Fruit fly (Drosophila melanogaster) whole organism, pupa: Measurements from ENCODE around the gene Muted.

Experiments used
- CG10348 ChIP-seq: fragments of 200-800 bp; sonication (Bioruptor generic); IDR thresholded peaks from 2 replicates; pipeline ENCODE4 v1.3.6; 2022; ENCODE audit warnings: missing biosample characterization, missing genetic modification characterization
- CG12605 ChIP-seq: fragments of 200-800 bp; sonication (Bioruptor generic); IDR thresholded peaks from 2 replicates; pipeline ENCODE4 v1.3.6; 2022; ENCODE audit warnings: missing biosample characterization, missing genetic modification characterization
- CG13204 ChIP-seq: fragments of 200-800 bp; sonication (Bioruptor generic); optimal IDR thresholded peaks from 2 replicates; lab custom pipeline; 2018; ENCODE audit warnings: missing biosample characterization, mild to moderate bottlenecking, missing genetic modification characterization, moderate library complexity
- CG14655 ChIP-seq: fragments of 200-800 bp; sonication (Bioruptor generic); optimal IDR thresholded peaks from 3 replicates; lab custom pipeline; 2017; ENCODE audit warnings: mild to moderate bottlenecking, missing biosample characterization, missing genetic modification reagents, missing genetic modification characterization
- CG15710 ChIP-seq: fragments of 200-800 bp; sonication (Bioruptor generic); optimal IDR thresholded peaks from 2 replicates; lab custom pipeline; 2018; ENCODE audit warnings: missing biosample characterization, mild to moderate bottlenecking, missing genetic modification characterization, moderate library complexity
- CG17806 ChIP-seq: fragments of 200-800 bp; sonication (Bioruptor generic); optimal IDR thresholded peaks from 2 replicates; lab custom pipeline; 2018; ENCODE audit warnings: missing biosample characterization, mild to moderate bottlenecking, missing genetic modification characterization, moderate library complexity
- CG32121 ChIP-seq: fragments of 200-800 bp; sonication (Bioruptor generic); IDR thresholded peaks from 2 replicates; pipeline ENCODE4 v1.3.6; 2022; ENCODE audit warnings: missing biosample characterization, missing genetic modification characterization
- CG34367 ChIP-seq: fragments of 200-800 bp; sonication (Bioruptor generic); optimal IDR thresholded peaks from 2 replicates; lab custom pipeline; 2018; ENCODE audit warnings: missing biosample characterization, mild to moderate bottlenecking, missing genetic modification characterization
- CG4496 ChIP-seq: fragments of 200-800 bp; sonication (Bioruptor generic); IDR thresholded peaks from 3 replicates; pipeline ENCODE4 v1.3.6; 2022; ENCODE audit warnings: missing biosample characterization, missing genetic modification characterization
- CG8159 ChIP-seq: fragments of 200-800 bp; sonication (Bioruptor generic); optimal IDR thresholded peaks from 3 replicates; lab custom pipeline; 2018; ENCODE audit warnings: missing biosample characterization, mild to moderate bottlenecking, missing genetic modification characterization, moderate library complexity
- CG8301 ChIP-seq: fragments of 200-800 bp; sonication (Bioruptor generic); optimal IDR thresholded peaks from 2 replicates; lab custom pipeline; 2018; ENCODE audit warnings: missing biosample characterization, mild to moderate bottlenecking, missing genetic modification characterization
- CG9948 ChIP-seq: fragments of 200-800 bp; sonication (Bioruptor generic); optimal IDR thresholded peaks from 2 replicates; lab custom pipeline; 2018; ENCODE audit warnings: missing biosample characterization, mild to moderate bottlenecking, missing genetic modification characterization, moderate library complexity
- D1 ChIP-seq: fragments of 200-800 bp; sonication (Bioruptor generic); optimal IDR thresholded peaks from 2 replicates; lab custom pipeline; 2018; ENCODE audit warnings: missing biosample characterization, mild to moderate bottlenecking, missing genetic modification characterization, moderate library complexity
- EcR ChIP-seq: fragments of 200-800 bp; sonication (Bioruptor generic); optimal IDR thresholded peaks from 3 replicates; lab custom pipeline; 2019; ENCODE audit warnings: missing biosample characterization, missing genetic modification characterization, mild to moderate bottlenecking, moderate library complexity, missing genetic modification reagents
- Ets98B ChIP-seq: fragments of 200-800 bp; sonication (Bioruptor generic); IDR thresholded peaks from 2 replicates; pipeline ENCODE4 v1.3.6; 2022; ENCODE audit warnings: missing biosample characterization, missing genetic modification characterization
- Pif1A ChIP-seq: fragments of 200-800 bp; sonication (Bioruptor generic); optimal IDR thresholded peaks from 3 replicates; lab custom pipeline; 2016; ENCODE audit warnings: missing biosample characterization, missing genetic modification characterization
- Pif1B ChIP-seq: fragments of 200-800 bp; sonication (Bioruptor generic); optimal IDR thresholded peaks from 3 replicates; lab custom pipeline; 2016; ENCODE audit warnings: missing biosample characterization, missing genetic modification characterization
- Snoo ChIP-seq: fragments of 200-800 bp; sonication (Bioruptor generic); optimal IDR thresholded peaks from 3 replicates; lab custom pipeline; 2017; ENCODE audit warnings: missing biosample characterization, mild to moderate bottlenecking, missing genetic modification characterization, inconsistent platforms
- fd96Ca ChIP-seq: fragments of 200-800 bp; sonication (Bioruptor generic); IDR thresholded peaks from 3 replicates; pipeline ENCODE4 v1.3.6; 2022; ENCODE audit warnings: missing biosample characterization, missing genetic modification characterization
- gl ChIP-seq: fragments of 200-800 bp; sonication (Bioruptor generic); optimal IDR thresholded peaks from 2 replicates; lab custom pipeline; 2018; ENCODE audit warnings: missing biosample characterization, mild to moderate bottlenecking, missing genetic modification characterization
- rn ChIP-seq: fragments of 200-800 bp; sonication (Bioruptor generic); IDR thresholded peaks from 2 replicates; pipeline ENCODE4 v1.3.6; 2022; ENCODE audit warnings: missing biosample characterization, missing genetic modification characterization

The Muted gene

dm6 chr3R:22389614-22390013 lies 27.2 kb downstream of the Muted start, which contains the start of the genes CAH8 and CG7059:
Gene CAH8 (minus strand): TSS chr3R:22389714.
Gene CG7059 (plus strand): TSS chr3R:22389780.
- TF ChIP-seq CG9948 (tag; lab: Kevin White, UChicago) (no peak), CG12605 (0 out of 2 replicates have a peak, but pooled peaks have one; percentile 11)

- TF ChIP-seq CG17806 (tag; lab: Kevin White, UChicago) (no peak), gl (tag; lab: Kevin White, UChicago) (no peak), Ets98B (GFP tag; lab: Robert Waterston, UW) (no peak), CG15710 (tag; lab: Kevin White, UChicago) (no peak)
- TF ChIP-seq, all 21 proteins: peak for 0
Observed at dm6 chr3R:22390109-22390508, 27.7 kb downstream of the Muted start.

- TF ChIP-seq fd96Ca (no peak), CG8159 (tag; lab: Kevin White, UChicago) (no peak), CG8301 (tag; lab: Kevin White, UChicago) (no peak), CG13204 (GFP tag; lab: Kevin White, UChicago) (no peak), CG12605 (no peak), D1 (tag; lab: Kevin White, UChicago) (no peak), CG4496 (GFP tag; lab: Robert Waterston, UW) (no peak), CG15710 (tag; lab: Kevin White, UChicago) (no peak), CG10348 (GFP tag; lab: Robert Waterston, UW) (no peak), CG9948 (tag; lab: Kevin White, UChicago) (no peak), CG32121 (GFP tag; lab: Robert Waterston, UW) (no peak), Ets98B (GFP tag; lab: Robert Waterston, UW) (no peak), rn (GFP tag; lab: Robert Waterston, UW) (no peak), gl (tag; lab: Kevin White, UChicago) (no peak)
Observed at dm6 chr3R:22394004-22394403, 31.6 kb downstream of the Muted start, which contains the start of gene CG13857. Gene CG13857 (minus strand): TSS chr3R:22394104.

- TF ChIP-seq CG14655 (GFP tag; lab: Kevin White, UChicago), result peak; percentile 68
- peak; percentile 57; the same call in 1 of the 3 replicates for TF ChIP-seq CG4496 (GFP tag; lab: Robert Waterston, UW)
- TF ChIP-seq fd96Ca, result no peak
- no peak for TF ChIP-seq CG8159 (tag; lab: Kevin White, UChicago)
- peak; percentile 64 for TF ChIP-seq CG8301 (tag; lab: Kevin White, UChicago)
- peak; percentile 23 for TF ChIP-seq CG9948 (tag; lab: Kevin White, UChicago)
- TF ChIP-seq Ets98B (GFP tag; lab: Robert Waterston, UW), result 0 out of 2 replicates have a peak, but pooled peaks have one; percentile 23
Observed at dm6 chr3R:22395409-22396178, 33.2 kb downstream of the Muted start.

- no peak for TF ChIP-seq CG13204 (GFP tag; lab: Kevin White, UChicago)
- TF ChIP-seq CG14655 (GFP tag; lab: Kevin White, UChicago), result no peak
Observed at dm6 chr3R:22396238-22396772, 33.9 kb downstream of the Muted start.

- TF ChIP-seq Pif1A (GFP tag; lab: Kevin White, UChicago) (no peak), CG8159 (tag; lab: Kevin White, UChicago) (no peak), Ets98B (GFP tag; lab: Robert Waterston, UW) (no peak), EcR (no peak), fd96Ca (no peak), CG9948 (tag; lab: Kevin White, UChicago) (no peak), CG10348 (GFP tag; lab: Robert Waterston, UW) (no peak), Pif1B (GFP tag; lab: Kevin White, UChicago) (no peak), CG34367 (no peak), CG17806 (tag; lab: Kevin White, UChicago) (no peak), CG12605 (no peak), CG8301 (tag; lab: Kevin White, UChicago) (no peak), CG4496 (GFP tag; lab: Robert Waterston, UW) (no peak), CG15710 (tag; lab: Kevin White, UChicago) (no peak), Snoo (tag; lab: Kevin White, UChicago) (no peak), CG32121 (GFP tag; lab: Robert Waterston, UW) (no peak), gl (tag; lab: Kevin White, UChicago) (no peak), rn (GFP tag; lab: Robert Waterston, UW) (no peak), D1 (tag; lab: Kevin White, UChicago) (no peak)
Observed at dm6 chr3R:22397068-22397700, 34.8 kb downstream of the Muted start.
